Fruit fly (Drosophila melanogaster): Measurements from ENCODE around the gene OtopLc.

OtopLc gene

DNA sequence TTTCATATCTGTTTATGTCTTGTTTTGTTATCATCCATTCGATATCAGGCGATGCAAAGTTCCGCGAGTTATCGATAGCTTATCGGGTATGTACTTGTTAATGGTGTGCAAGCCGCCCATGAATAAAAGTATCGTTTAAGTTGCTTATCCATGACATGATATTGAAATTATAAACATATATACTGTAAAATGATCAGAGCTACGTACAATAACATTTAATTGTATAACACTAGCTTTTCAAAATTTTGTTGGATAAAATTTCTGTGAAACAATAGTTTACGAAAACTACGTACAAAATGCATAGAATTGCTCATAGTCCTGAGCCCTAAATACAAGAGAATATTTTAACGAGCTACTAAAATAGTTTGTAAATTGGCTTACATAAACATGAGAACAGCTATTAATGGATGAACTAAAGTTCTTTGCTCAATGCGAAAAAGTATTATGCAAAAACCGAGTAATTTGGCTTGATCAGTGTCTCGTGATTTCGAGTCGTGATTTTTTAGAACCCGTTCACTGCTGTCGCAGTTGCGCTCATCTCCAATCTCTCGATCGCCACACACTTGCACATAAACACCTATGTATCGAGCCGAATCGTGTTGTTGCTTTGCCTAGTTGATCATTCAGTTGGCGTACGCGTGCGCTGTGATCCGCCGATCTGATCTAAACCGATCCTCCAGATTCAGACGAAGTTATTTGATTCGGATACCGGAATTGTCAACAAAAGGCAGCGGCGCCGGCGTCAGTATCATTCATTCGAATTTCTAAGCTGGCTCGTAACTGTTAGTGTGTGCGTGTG lies 27.0 kb upstream of the OtopLc start, which contains the start of the genes PGAP1 and cv (continued):
- no peak for TF ChIP-seq pan (optimal IDR thresholded peaks at IDR 0.05)
- TF ChIP-seq HLH106 (tag; optimal IDR thresholded peaks at IDR 0.05): peak; percentile 42
- peak; percentile 45 for TF ChIP-seq ey (GFP tag; optimal IDR thresholded peaks at IDR 0.05)
- no peak for TF ChIP-seq Dfd (GFP tag; optimal IDR thresholded peaks at IDR 0.05)
- peak in 1 of 2 experiments; percentile 64 for TF ChIP-seq foxo (GFP tag; optimal IDR thresholded peaks at IDR 0.05)
- TF ChIP-seq GATAd (GFP tag; optimal IDR thresholded peaks at IDR 0.05): peak; percentile 14
- TF ChIP-seq tai (GFP tag; optimal IDR thresholded peaks at IDR 0.05): no peak
- TF ChIP-seq Mio (GFP tag; optimal IDR thresholded peaks at IDR 0.05): no peak
- no peak for TF ChIP-seq Hr78 (GFP tag; optimal IDR thresholded peaks at IDR 0.05)

DNA sequence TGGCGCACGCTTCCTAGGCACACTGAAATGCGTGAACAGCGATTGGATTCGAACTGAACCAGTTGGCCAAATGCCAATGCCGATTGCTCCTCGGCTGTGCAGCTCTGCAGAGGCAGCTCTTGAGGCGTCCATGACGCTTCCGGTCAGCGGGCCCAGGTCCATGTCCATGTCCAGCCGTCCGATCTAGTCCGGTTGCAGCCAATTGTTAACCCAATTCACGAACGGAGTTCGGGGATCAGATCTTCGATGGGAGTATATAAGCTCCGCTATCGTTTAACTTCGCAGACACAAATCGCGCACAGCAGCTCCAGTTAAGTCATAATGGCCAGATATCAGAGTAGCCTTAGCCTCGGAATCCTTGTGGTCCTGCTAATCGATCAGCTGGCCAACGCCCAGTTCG lies 20.3 kb upstream of the OtopLc start, which contains the start of gene CG42449:
CG42449 (plus strand) TSS at position 301 of the 400 bp plus-strand sequence.
- TF ChIP-seq Myc (optimal IDR thresholded peaks at IDR 0.05) (no peak), jim (GFP tag; optimal IDR thresholded peaks at IDR 0.05) (no peak), Rel (GFP tag; optimal IDR thresholded peaks at IDR 0.05) (no peak), Rel (tag; optimal IDR thresholded peaks at IDR 0.05) (no peak), tai (GFP tag; optimal IDR thresholded peaks at IDR 0.05) (no peak), Dfd (GFP tag; optimal IDR thresholded peaks at IDR 0.05) (no peak), Hr83 (GFP tag; optimal IDR thresholded peaks at IDR 0.05; ENCODE audit: poor library complexity, severe bottlenecking) (no peak), sage (GFP tag; optimal IDR thresholded peaks at IDR 0.05) (no peak), Vsx2 (GFP tag; optimal IDR thresholded peaks at IDR 0.05; ENCODE audit: partially characterized antibody) (no peak), CG9705 (GFP tag; optimal IDR thresholded peaks at IDR 0.05) (no peak), Sp1 (GFP tag; optimal IDR thresholded peaks at IDR 0.05) (no peak), Jra (GFP tag; optimal IDR thresholded peaks at IDR 0.05) (no peak), usp (GFP tag; optimal IDR thresholded peaks at IDR 0.05) (no peak), fru (GFP tag; optimal IDR thresholded peaks at IDR 0.05) (no peak), GATAd (GFP tag; optimal IDR thresholded peaks at IDR 0.05) (no peak), Mio (GFP tag; optimal IDR thresholded peaks at IDR 0.05) (no peak), psq (GFP tag; optimal IDR thresholded peaks at IDR 0.05) (no peak)

DNA sequence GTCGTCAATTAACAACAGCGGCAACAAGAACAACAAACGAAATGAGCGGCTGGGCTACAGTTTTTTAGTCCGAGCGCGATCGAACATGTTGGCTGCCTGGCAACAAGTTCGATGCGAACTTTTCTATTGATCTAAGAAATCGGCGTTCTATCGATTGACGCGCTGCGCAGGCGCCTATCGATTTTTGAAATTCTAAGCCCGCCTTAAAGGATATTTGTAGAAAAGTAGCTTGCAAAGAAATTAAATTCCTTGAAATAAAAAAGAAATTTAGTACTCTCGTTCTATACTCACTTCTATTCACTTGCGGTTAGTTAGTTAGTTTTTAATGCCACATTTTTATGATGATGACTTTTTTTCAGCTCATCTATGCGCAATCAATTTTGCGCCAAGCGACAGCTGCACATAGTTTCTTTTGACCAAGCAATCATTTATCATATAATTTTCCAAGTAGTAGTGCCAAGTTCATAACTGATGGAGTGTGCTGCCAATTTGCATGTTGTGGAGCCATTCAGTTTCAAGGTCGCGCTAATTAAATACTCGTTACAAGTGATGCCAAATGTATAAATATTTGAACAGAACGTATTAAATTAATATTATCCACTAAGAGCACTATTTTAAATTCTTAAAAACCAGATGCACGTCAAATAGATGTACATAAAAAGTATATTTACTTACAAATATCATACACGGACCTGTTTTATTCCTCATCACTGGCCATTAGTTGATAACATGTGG lies 17.4 kb upstream of the OtopLc start, which contains the start of the genes Tre1 and Gr5a:
Tre1 (minus strand) TSS at position 45 of the 735 bp plus-strand sequence.
Gr5a (plus strand) TSS at position 685 of the 735 bp plus-strand sequence.
- TF ChIP-seq psq (GFP tag; optimal IDR thresholded peaks at IDR 0.05) (no peak), Rel (GFP tag; optimal IDR thresholded peaks at IDR 0.05) (no peak), Rel (tag; optimal IDR thresholded peaks at IDR 0.05) (no peak), dl (GFP tag; optimal IDR thresholded peaks at IDR 0.05; ENCODE audit: insufficient read depth in 1 of 2, partially characterized antibody in 2 of 2) (no peak), br (GFP tag; optimal IDR thresholded peaks at IDR 0.05) (no peak), lola (GFP tag; optimal IDR thresholded peaks at IDR 0.05) (no peak), h (GFP tag; optimal IDR thresholded peaks at IDR 0.05) (no peak), Dfd (GFP tag; optimal IDR thresholded peaks at IDR 0.05) (no peak)

DNA sequence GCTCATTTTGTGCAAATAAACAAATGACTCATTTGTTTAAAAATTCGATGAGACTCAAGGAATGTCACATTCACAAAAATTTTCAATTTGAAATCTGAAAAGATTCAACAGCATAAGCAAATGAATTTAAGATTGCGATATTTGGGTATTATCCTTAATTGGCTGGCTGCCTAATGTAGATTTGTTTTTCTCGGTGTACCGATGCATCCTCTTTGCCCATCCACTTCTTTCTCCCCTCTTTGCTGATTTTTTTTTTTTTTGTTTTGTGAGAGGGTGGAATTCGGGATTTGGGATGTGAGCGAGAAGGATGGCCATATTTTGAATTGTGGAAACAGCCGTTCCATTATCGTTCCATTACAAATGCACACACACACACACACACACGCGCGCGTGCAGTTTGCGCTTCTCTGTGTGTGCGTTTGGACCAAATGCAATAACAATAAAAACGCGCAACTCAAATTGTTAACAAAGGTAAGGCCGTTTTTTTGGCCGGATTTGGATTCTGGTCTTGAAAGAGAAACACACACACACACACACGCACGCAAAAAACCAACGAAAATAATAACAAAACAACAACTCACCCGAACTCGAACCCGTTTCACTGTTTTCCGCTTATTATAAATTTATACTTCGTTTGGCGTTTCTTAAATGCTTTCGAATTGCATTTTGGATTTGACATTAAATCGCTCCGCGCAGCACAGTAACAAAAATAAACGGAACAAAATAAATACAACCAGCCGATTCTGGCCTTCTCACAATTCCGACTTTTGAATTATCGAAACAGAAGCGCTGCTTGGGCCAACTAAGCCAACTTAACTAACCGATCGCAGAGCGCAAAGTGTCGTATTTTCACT lies 16.6 kb upstream of the OtopLc start:
- TF ChIP-seq CG9705 (GFP tag; optimal IDR thresholded peaks at IDR 0.05) (peak; percentile 15), woc (GFP tag; optimal IDR thresholded peaks at IDR 0.05) (peak; percentile 74), h (GFP tag; optimal IDR thresholded peaks at IDR 0.05) (peak; percentile 75), CG32264 (GFP tag; optimal IDR thresholded peaks at IDR 0.05) (peak; percentile 21), Sp1 (GFP tag; optimal IDR thresholded peaks at IDR 0.05) (peak; percentile 72), Vsx2 (GFP tag; optimal IDR thresholded peaks at IDR 0.05; ENCODE audit: partially characterized antibody) (no peak), sv (GFP tag; optimal IDR thresholded peaks at IDR 0.05) (no peak), tai (GFP tag; optimal IDR thresholded peaks at IDR 0.05) (no peak), dmrt93B (GFP tag; optimal IDR thresholded peaks at IDR 0.05) (peak; percentile 46), Dif (GFP tag; optimal IDR thresholded peaks at IDR 0.05; ENCODE audit: partially characterized antibody) (no peak), lola (GFP tag; optimal IDR thresholded peaks at IDR 0.05) (no peak), Myc (optimal IDR thresholded peaks at IDR 0.05) (no peak), Jra (GFP tag; optimal IDR thresholded peaks at IDR 0.05) (peak; percentile 55), fru (GFP tag; optimal IDR thresholded peaks at IDR 0.05) (peak; percentile 80), CrebA (GFP tag; optimal IDR thresholded peaks at IDR 0.05; ENCODE audit: borderline replicate concordance) (no peak), OdsH (GFP tag; optimal IDR thresholded peaks at IDR 0.05) (peak; percentile 77), HLH106 (tag; optimal IDR thresholded peaks at IDR 0.05) (peak; percentile 61), jim (GFP tag; optimal IDR thresholded peaks at IDR 0.05) (peak; percentile 71), psq (GFP tag; optimal IDR thresholded peaks at IDR 0.05) (peak; percentile 67), rgr (GFP tag; optimal IDR thresholded peaks at IDR 0.05) (peak; percentile 70), ey (GFP tag; optimal IDR thresholded peaks at IDR 0.05) (peak; percentile 77), br (GFP tag; optimal IDR thresholded peaks at IDR 0.05) (peak; percentile 64), foxo (GFP tag; optimal IDR thresholded peaks at IDR 0.05) (peak in 1 of 2 experiments; percentile 84), Hr83 (GFP tag; optimal IDR thresholded peaks at IDR 0.05; ENCODE audit: poor library complexity, severe bottlenecking) (no peak), Mio (GFP tag; optimal IDR thresholded peaks at IDR 0.05) (no peak), Dfd (GFP tag; optimal IDR thresholded peaks at IDR 0.05) (peak; percentile 35), usp (GFP tag; optimal IDR thresholded peaks at IDR 0.05) (no peak), Rel (GFP tag; optimal IDR thresholded peaks at IDR 0.05) (no peak), Rel (tag; optimal IDR thresholded peaks at IDR 0.05) (no peak), dl (GFP tag; optimal IDR thresholded peaks at IDR 0.05; ENCODE audit: insufficient read depth in 1 of 2, partially characterized antibody in 2 of 2) (no peak)
